Worm (Caenorhabditis elegans): Measurements from ENCODE around the gene acp-2.
A peak's percentile ranks its signal among the peaks of the same experiment; 100 is the strongest.
"Not testable (repeated sequence)": the region's sequence is repeated elsewhere in the genome, so short reads cannot be mapped to it uniquely, and the experiment has no call there.

Gene acp-2

ce11 chrII:8464448-8464898, 32.6 kb upstream of the acp-2 start, which contains the start of gene fars-3 (continued):
- TF ChIP-seq cebp-1 (GFP tag; IDR thresholded peaks at IDR 0.05) (no peak), cebp-1 (tag; optimal IDR thresholded peaks at IDR 0.05) (peak; percentile 55), tlf-1 (GFP tag; optimal IDR thresholded peaks at IDR 0.05) (peak; percentile 62), lin-26 (GFP tag; IDR thresholded peaks at IDR 0.05) (0 out of 2 replicates have a peak, but pooled peaks have one; percentile 35), attf-6 (GFP tag; IDR thresholded peaks at IDR 0.05) (peak; percentile 60; the same call in 1 of the 2 replicates), aptf-2 (GFP tag; conservative IDR thresholded peaks at IDR 0.05) (0 out of 2 replicates have a peak, but pooled peaks have one; percentile 14), ama-1 (optimal IDR thresholded peaks at IDR 0.05) (no peak), ama-1 (GFP tag; optimal IDR thresholded peaks at IDR 0.05) (peak; percentile 16 to 68), hmg-1.2 (GFP tag; IDR thresholded peaks at IDR 0.05) (peak; percentile 41)

- TF ChIP-seq rcor-1 (GFP tag; IDR thresholded peaks at IDR 0.05) (peak; percentile 18; the same call in 1 of the 2 replicates), egrh-3 (GFP tag; IDR thresholded peaks at IDR 0.05) (peak; percentile 51), ceh-40 (GFP tag; IDR thresholded peaks at IDR 0.05) (0 out of 2 replicates have a peak, but pooled peaks have one; percentile 33), hsf-1 (GFP tag; IDR thresholded peaks at IDR 0.05) (peak; percentile 97), dox-1 (GFP tag; IDR thresholded peaks at IDR 0.05) (peak; percentile 68), madf-6 (GFP tag; IDR thresholded peaks at IDR 0.05) (peak; percentile 27), madf-3 (GFP tag; IDR thresholded peaks at IDR 0.05) (peak; percentile 68; the same call in 1 of the 2 replicates), rpc-1 (optimal IDR thresholded peaks at IDR 0.05) (peak; percentile 3), aptf-3 (GFP tag; IDR thresholded peaks at IDR 0.05) (peak; percentile 79; the same call in 1 of the 2 replicates)
- TF ChIP-seq rpc-1 (tag; optimal IDR thresholded peaks at IDR 0.05) = not testable (repeated sequence)
Measured at ce11 chrII:8459832-8460566, 28.1 kb upstream of the acp-2 start.

- peak in 1 of 3 experiments; percentile 53 for TF ChIP-seq lin-35 (GFP tag; optimal IDR thresholded peaks at IDR 0.05)
- TF ChIP-seq zfh-2 (GFP tag; conservative IDR thresholded peaks at IDR 0.05) = peak; percentile 69; the same call in 1 of the 2 replicates
- TF ChIP-seq Y67H2A.10 (GFP tag; conservative IDR thresholded peaks at IDR 0.05) = peak; percentile 8; the same call in 1 of the 2 replicates
- TF ChIP-seq mxl-1 (tag; optimal IDR thresholded peaks at IDR 0.05) = no peak
- TF ChIP-seq attf-5 (GFP tag; optimal IDR thresholded peaks at IDR 0.05) = peak; percentile 76
- TF ChIP-seq atf-7 (tag; optimal IDR thresholded peaks at IDR 0.05) = no peak
- peak; percentile 14; the same call in 1 of the 2 replicates for TF ChIP-seq nfyb-1 (GFP tag; IDR thresholded peaks at IDR 0.05)
- peak; percentile 26 for TF ChIP-seq lin-54 (GFP tag; optimal IDR thresholded peaks at IDR 0.05)
- TF ChIP-seq pbrm-1 (GFP tag; IDR thresholded peaks at IDR 0.05) = 0 out of 2 replicates have a peak, but pooled peaks have one; percentile 22
- no peak for TF ChIP-seq F52B5.7 (tag; optimal IDR thresholded peaks at IDR 0.05)
- peak; percentile 96 for TF ChIP-seq cebp-1 (GFP tag; IDR thresholded peaks at IDR 0.05)
- TF ChIP-seq cebp-1 (tag; optimal IDR thresholded peaks at IDR 0.05) = peak; percentile 99
- TF ChIP-seq lin-26 (GFP tag; IDR thresholded peaks at IDR 0.05) = peak; percentile 27; the same call in 1 of the 2 replicates
- TF ChIP-seq tbp1 (GFP tag; optimal IDR thresholded peaks at IDR 0.05) = no peak
- TF ChIP-seq hsf-1 (GFP tag; IDR thresholded peaks at IDR 0.05) = no peak
- TF ChIP-seq mel-28 (tag; optimal IDR thresholded peaks at IDR 0.05; ENCODE audit: borderline replicate concordance) = no peak
- no peak for TF ChIP-seq rpc-1 (optimal IDR thresholded peaks at IDR 0.05)
- TF ChIP-seq rpc-1 (tag; optimal IDR thresholded peaks at IDR 0.05) = no peak
Measured at ce11 chrII:8457438-8457837, 25.6 kb upstream of the acp-2 start, which contains the start of gene zyg-9. Gene zyg-9, plus strand, starts transcription at chrII:8457818.

ce11 chrII:8456681-8457389, 25.0 kb upstream of the acp-2 start:
- TF ChIP-seq ceh-79 (tag; optimal IDR thresholded peaks at IDR 0.05) (no peak), B0261.1 (tag; optimal IDR thresholded peaks at IDR 0.05) (no peak), nfya-1 (tag; optimal IDR thresholded peaks at IDR 0.05; ENCODE audit: borderline replicate concordance, insufficient read depth) (no peak), sdz-38 (tag; optimal IDR thresholded peaks at IDR 0.05) (no peak), T26A5.8 (tag; optimal IDR thresholded peaks at IDR 0.05) (no peak), ekl-4 (GFP tag; IDR thresholded peaks at IDR 0.05) (no peak), lin-35 (GFP tag; optimal IDR thresholded peaks at IDR 0.05) (no peak), zim-3 (tag; optimal IDR thresholded peaks at IDR 0.05) (no peak), lin-54 (GFP tag; optimal IDR thresholded peaks at IDR 0.05) (peak; percentile 22), him-1 (tag; optimal IDR thresholded peaks at IDR 0.05) (no peak), F49E8.2 (tag; optimal IDR thresholded peaks at IDR 0.05; ENCODE audit: insufficient read depth) (peak; percentile 60), dox-1 (GFP tag; IDR thresholded peaks at IDR 0.05) (0 out of 2 replicates have a peak, but pooled peaks have one; percentile 18), efl-1 (GFP tag; optimal IDR thresholded peaks at IDR 0.05) (peak; percentile 89), tbp1 (GFP tag; optimal IDR thresholded peaks at IDR 0.05) (no peak)
